Worm (Caenorhabditis elegans) whole organism, L2 larva: Measurements from ENCODE around the gene ZK418.7.

Experiments
- nhr-21 ChIP-seq: fragments of 150-350 bp; optimal IDR thresholded peaks from 2 replicates; lab custom pipeline; 2014; ENCODE audit warnings: missing biosample characterization, missing genetic modification characterization
- nhr-77 ChIP-seq: fragments of 150-350 bp; optimal IDR thresholded peaks from 2 replicates; lab custom pipeline; 2014; ENCODE audit warnings: missing biosample characterization, missing genetic modification characterization
- sma-9 ChIP-seq, 2 experiments: fragments of 150-350 bp in 1 of 2; sonication (generic microtip) in 1 of 2; optimal IDR thresholded peaks; 2 replicates each; lab custom pipeline; 2014 to 2016; ENCODE audit warnings: missing genetic modification characterization in 2 of 2, mild to moderate bottlenecking in 1 of 2, missing biosample characterization in 1 of 2, missing compliant biosample characterization in 1 of 2, missing genetic modification reagents in 1 of 2, moderate library complexity in 1 of 2
- ztf-11 ChIP-seq: sonication (generic microtip); optimal IDR thresholded peaks from 2 replicates; lab custom pipeline; 2017; ENCODE audit warnings: missing biosample characterization, missing genetic modification characterization

- TF ChIP-seq nhr-77 (tag; lab: Kevin White, UChicago), result no peak
- TF ChIP-seq ztf-11 (tag; lab: Kevin White, UChicago), result no peak
- no peak for TF ChIP-seq sma-9 (GFP tag; optimal IDR thresholded peaks at IDR 0.05; lab: Kevin White, UChicago)
- TF ChIP-seq sma-9 (tag; optimal IDR thresholded peaks at IDR 0.05; lab: Kevin White, UChicago), result no peak
- TF ChIP-seq nhr-21 (tag; lab: Kevin White, UChicago), result no peak
Observed at ce11 chrIII:7124364-7124763, 43.8 kb upstream of the ZK418.7 start, which contains the start of gene B0280.2.
